Fruit fly (Drosophila melanogaster): ENCODE data around the gene CG31974.

Gene CG31974

DNA sequence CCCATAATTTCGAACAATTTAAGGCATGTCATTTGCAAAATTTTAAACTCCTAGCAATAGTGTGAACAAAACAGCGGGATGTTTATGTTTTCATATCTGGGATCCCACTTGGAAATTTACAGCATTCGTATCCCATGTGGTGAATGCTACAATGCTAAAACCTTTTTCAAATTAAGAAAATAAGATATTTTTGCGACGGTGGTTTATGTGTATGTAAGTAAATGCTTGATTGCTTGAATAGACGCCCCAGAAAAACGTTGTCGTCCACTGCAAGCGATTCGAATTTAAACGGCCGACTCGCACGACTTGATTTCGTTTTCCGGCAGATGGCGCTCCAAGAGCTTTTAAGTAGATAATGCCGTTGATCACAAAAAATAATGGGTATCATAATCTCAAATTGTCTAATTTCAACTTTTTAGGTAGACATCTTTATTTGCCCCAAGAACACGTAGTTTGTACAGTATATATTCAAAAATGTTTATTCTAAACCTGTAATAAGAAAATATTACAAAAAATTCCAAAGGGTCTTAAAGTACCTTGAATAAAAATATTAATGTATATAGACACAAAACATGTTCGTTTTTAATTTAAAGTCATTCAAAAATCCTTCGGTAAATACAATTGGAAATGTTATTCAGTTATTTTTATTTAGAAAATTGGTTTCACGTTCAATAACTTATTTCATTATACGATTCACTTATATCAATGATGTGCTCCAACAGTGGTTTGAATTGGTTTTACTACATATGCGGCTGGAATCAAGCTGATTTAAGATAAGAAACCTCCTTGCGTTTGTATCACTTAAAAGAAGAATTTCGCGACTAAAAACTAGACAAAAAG, 20.5 kb downstream of the CG31974 start:
- TF ChIP-seq Eip78C (GFP tag) (peak; percentile 68), CG6276 (GFP tag; optimal IDR thresholded peaks at IDR 0.05) (no peak)

dm6 chr2L:121456-121831, 21.4 kb downstream of the CG31974 start, which contains the start of gene CG4822:
Gene CG4822 (minus strand): TSS chr2L:121754.
- TF ChIP-seq Sox15 (GFP tag; optimal IDR thresholded peaks at IDR 0.05) (no peak), Hr39 (GFP tag; optimal IDR thresholded peaks at IDR 0.05) (no peak), salr (GFP tag; optimal IDR thresholded peaks at IDR 0.05) (no peak), Eip75B (GFP tag; optimal IDR thresholded peaks at IDR 0.05) (no peak), Blimp-1 (GFP tag; optimal IDR thresholded peaks at IDR 0.05) (no peak), acj6 (GFP tag; optimal IDR thresholded peaks at IDR 0.05) (no peak), CG11762 (GFP tag; optimal IDR thresholded peaks at IDR 0.05; ENCODE audit: insufficient read depth) (no peak), Lpt (GFP tag; optimal IDR thresholded peaks at IDR 0.05) (peak; percentile 80), Ets96B (tag; optimal IDR thresholded peaks at IDR 0.05) (no peak), CG9139 (GFP tag; optimal IDR thresholded peaks at IDR 0.05) (no peak), Sox14 (GFP tag; optimal IDR thresholded peaks at IDR 0.05) (no peak), achi (GFP tag; optimal IDR thresholded peaks at IDR 0.05) (no peak), CG4318 (GFP tag; optimal IDR thresholded peaks at IDR 0.05) (no peak), eg (GFP tag; IDR thresholded peaks at IDR 0.05) (no peak; the same call in 2 of the 3 replicates), CG8119 (GFP tag; IDR thresholded peaks at IDR 0.05) (peak; percentile 61; the same call in 2 of the 3 replicates), CG6854 (GFP tag; optimal IDR thresholded peaks at IDR 0.05) (no peak), OdsH (GFP tag; optimal IDR thresholded peaks at IDR 0.05) (no peak), CG10669 (GFP tag; optimal IDR thresholded peaks at IDR 0.05) (no peak), Gug (GFP tag; IDR thresholded peaks at IDR 0.05) (no peak), CG10631 (GFP tag; optimal IDR thresholded peaks at IDR 0.05) (no peak), CG7368 (GFP tag; optimal IDR thresholded peaks at IDR 0.05) (no peak), CG8319 (GFP tag; optimal IDR thresholded peaks at IDR 0.05) (no peak), lz (GFP tag; optimal IDR thresholded peaks at IDR 0.05) (no peak), Eip93F (GFP tag; optimal IDR thresholded peaks at IDR 0.05) (no peak), CG6792 (GFP tag; optimal IDR thresholded peaks at IDR 0.05) (no peak), dac (GFP tag; optimal IDR thresholded peaks at IDR 0.05) (no peak), Ets21C (GFP tag; optimal IDR thresholded peaks at IDR 0.05) (no peak), ss (GFP tag; optimal IDR thresholded peaks at IDR 0.05) (peak; percentile 10 to 23), CG11294 (GFP tag; IDR thresholded peaks at IDR 0.05) (no peak), Hr38 (GFP tag; optimal IDR thresholded peaks at IDR 0.05) (no peak), Met (GFP tag; optimal IDR thresholded peaks at IDR 0.05) (no peak), CG6808 (GFP tag; optimal IDR thresholded peaks at IDR 0.05) (no peak), svp (GFP tag) (no peak), CG1621 (tag; optimal IDR thresholded peaks at IDR 0.05) (no peak), spab (GFP tag; optimal IDR thresholded peaks at IDR 0.05) (no peak), net (GFP tag; optimal IDR thresholded peaks at IDR 0.05) (no peak), topi (GFP tag; optimal IDR thresholded peaks at IDR 0.05) (no peak), fkh (GFP tag; optimal IDR thresholded peaks at IDR 0.05) (peak; percentile 30), vri (GFP tag; optimal IDR thresholded peaks at IDR 0.05) (no peak), dsx (GFP tag; optimal IDR thresholded peaks at IDR 0.05; ENCODE audit: poor library complexity, severe bottlenecking) (no peak), CG3919 (GFP tag; optimal IDR thresholded peaks at IDR 0.05) (no peak), Sox102F (GFP tag; optimal IDR thresholded peaks at IDR 0.05) (no peak), fd85E (GFP tag; optimal IDR thresholded peaks at IDR 0.05) (no peak), cyc (GFP tag; optimal IDR thresholded peaks at IDR 0.05) (no peak), CG11902 (GFP tag; optimal IDR thresholded peaks at IDR 0.05) (no peak), CG3032 (tag; optimal IDR thresholded peaks at IDR 0.05) (no peak), Hr4 (GFP tag; optimal IDR thresholded peaks at IDR 0.05) (no peak)
